Worm (Caenorhabditis elegans) whole organism, L4 larva: ENCODE results near the gene ZK353.4.

Source experiments
- D1046.2 ChIP-seq: fragments of 200-800 bp; sonication (Bioruptor generic); IDR thresholded peaks from 2 replicates; pipeline ENCODE4 v1.3.6; 2022; ENCODE audit warnings: missing genetic modification characterization, missing compliant biosample characterization
- F26F4.8 ChIP-seq: fragments of 200-800 bp; sonication (Bioruptor generic); conservative IDR thresholded peaks from 2 replicates; pipeline ENCODE4 v1.3.6; 2022; ENCODE audit warnings: missing genetic modification characterization, missing compliant biosample characterization
- F44E2.7 ChIP-seq: fragments of 200-800 bp; sonication (Bioruptor generic); IDR thresholded peaks from 2 replicates; pipeline ENCODE4 v2.1.2; 2022; ENCODE audit warnings: missing genetic modification characterization, missing compliant biosample characterization
- F49E8.2 ChIP-seq: sonication (generic microtip); optimal IDR thresholded peaks from 2 replicates; lab custom pipeline; 2016; ENCODE audit warnings: missing compliant biosample characterization, mild to moderate bottlenecking, missing genetic modification characterization, borderline replicate concordance
- R02D3.7 ChIP-seq: fragments of 150-350 bp; sonication (generic microtip); optimal IDR thresholded peaks from 3 replicates; lab custom pipeline; 2014; ENCODE audit warnings: missing biosample characterization, missing genetic modification characterization
- T20F7.1 ChIP-seq: fragments of 200-800 bp; sonication (Bioruptor generic); optimal IDR thresholded peaks from 2 replicates; lab custom pipeline; 2018; ENCODE audit warnings: mild to moderate bottlenecking, missing genetic modification characterization, missing compliant biosample characterization
- T26A8.4 ChIP-seq: fragments of 200-800 bp; sonication (Bioruptor generic); IDR thresholded peaks from 2 replicates; pipeline ENCODE4 v1.3.6; 2022; ENCODE audit warnings: missing genetic modification characterization, missing compliant biosample characterization
- Y105C5A.15 ChIP-seq: fragments of 200-800 bp; sonication (Bioruptor generic); IDR thresholded peaks from 2 replicates; pipeline ENCODE4 v1.3.6; 2022; ENCODE audit warnings: missing genetic modification characterization, missing compliant biosample characterization
- Y5F2A.4 ChIP-seq: fragments of 200-800 bp; sonication (Bioruptor generic); optimal IDR thresholded peaks from 2 replicates; lab custom pipeline; 2018; ENCODE audit warnings: mild to moderate bottlenecking, missing genetic modification characterization, missing compliant biosample characterization
- Y75B8A.6 ChIP-seq: fragments of 200-800 bp; sonication (Bioruptor generic); IDR thresholded peaks from 2 replicates; pipeline ENCODE4 v1.3.6; 2022; ENCODE audit warnings: missing genetic modification reagents, missing genetic modification characterization, missing compliant biosample characterization
- ZK337.2 ChIP-seq: fragments of 200-800 bp; sonication (Bioruptor generic); IDR thresholded peaks from 2 replicates; pipeline ENCODE4 v1.3.6; 2022; ENCODE audit warnings: missing genetic modification reagents, missing genetic modification characterization, missing compliant biosample characterization
- ZK546.5 ChIP-seq, 2 experiments: sonication (generic microtip); optimal IDR thresholded peaks; 2 replicates each; lab custom pipeline; 2017; ENCODE audit warnings: missing biosample characterization in 2 of 2, missing genetic modification characterization in 2 of 2
- ama-1 ChIP-seq: fragments of 150-350 bp; optimal IDR thresholded peaks from 2 replicates; lab custom pipeline; 2014; ENCODE audit warnings: inconsistent platforms, mixed read lengths
- arid-1 ChIP-seq: fragments of 200-800 bp; sonication (Bioruptor generic); conservative IDR thresholded peaks from 2 replicates; pipeline ENCODE4 v1.3.6; 2022; ENCODE audit warnings: missing genetic modification reagents, missing genetic modification characterization, missing compliant biosample characterization
- ceh-20 ChIP-seq: fragments of 200-800 bp; sonication (Bioruptor generic); IDR thresholded peaks from 2 replicates; pipeline ENCODE4 v1.3.6; 2022; ENCODE audit warnings: missing genetic modification reagents, missing genetic modification characterization, missing compliant biosample characterization
- ceh-28 ChIP-seq: fragments of 150-350 bp; optimal IDR thresholded peaks from 2 replicates; lab custom pipeline; 2014; ENCODE audit warnings: missing biosample characterization, missing genetic modification reagents, missing genetic modification characterization
- ceh-32 ChIP-seq: sonication (generic microtip); optimal IDR thresholded peaks from 2 replicates; lab custom pipeline; 2016; ENCODE audit warnings: mild to moderate bottlenecking, missing genetic modification characterization, missing compliant biosample characterization; ENCODE audit not compliant: poor library complexity
- ces-1 ChIP-seq: fragments of 150-350 bp; sonication (generic microtip); optimal IDR thresholded peaks from 4 replicates; lab custom pipeline; 2014; ENCODE audit warnings: missing biosample characterization, missing genetic modification reagents, missing genetic modification characterization
- cey-2 ChIP-seq: sonication (generic microtip); optimal IDR thresholded peaks from 3 replicates; lab custom pipeline; 2017; ENCODE audit warnings: missing genetic modification characterization, mild to moderate bottlenecking, missing compliant biosample characterization, antibody characterized with exemption, borderline replicate concordance; ENCODE audit not compliant: insufficient read depth
- daf-12 ChIP-seq: fragments of 150-350 bp; optimal IDR thresholded peaks from 2 replicates; lab custom pipeline; 2014; ENCODE audit warnings: missing biosample characterization, missing genetic modification reagents, missing genetic modification characterization
- dmd-9 ChIP-seq: fragments of 200-800 bp; sonication (Bioruptor generic); IDR thresholded peaks from 2 replicates; pipeline ENCODE4 v1.3.6; 2022; ENCODE audit warnings: missing genetic modification reagents, missing genetic modification characterization, missing compliant biosample characterization
- dpl-1 ChIP-seq: fragments of 150-350 bp; optimal IDR thresholded peaks from 2 replicates; lab custom pipeline; 2014; ENCODE audit warnings: missing biosample characterization, missing genetic modification reagents, missing genetic modification characterization
- dve-1 ChIP-seq: sonication (generic microtip); optimal IDR thresholded peaks from 2 replicates; lab custom pipeline; 2017; ENCODE audit warnings: antibody characterized with exemption, mild to moderate bottlenecking, missing genetic modification characterization, missing compliant biosample characterization; ENCODE audit not compliant: insufficient read depth
- egl-27 ChIP-seq: sonication (generic microtip); optimal IDR thresholded peaks from 3 replicates; lab custom pipeline; 2017; ENCODE audit warnings: missing biosample characterization, missing genetic modification reagents, missing genetic modification characterization
- egl-43 ChIP-seq: fragments of 200-800 bp; sonication (Bioruptor generic); IDR thresholded peaks from 2 replicates; pipeline ENCODE4 v1.3.6; 2022; ENCODE audit warnings: missing genetic modification reagents, missing genetic modification characterization, missing compliant biosample characterization
- fos-1 ChIP-seq: fragments of 150-350 bp; optimal IDR thresholded peaks from 2 replicates; lab custom pipeline; 2014; ENCODE audit warnings: missing biosample characterization, missing genetic modification characterization
- hlh-11 ChIP-seq: fragments of 200-800 bp; sonication (Bioruptor generic); optimal IDR thresholded peaks from 2 replicates; lab custom pipeline; 2018; ENCODE audit warnings: mild to moderate bottlenecking, missing genetic modification characterization, missing compliant biosample characterization
- lim-7 ChIP-seq: fragments of 200-800 bp; sonication (Bioruptor generic); IDR thresholded peaks from 2 replicates; pipeline ENCODE4 v1.3.6; 2022; ENCODE audit warnings: missing genetic modification characterization, missing compliant biosample characterization
- lin-1 ChIP-seq: fragments of 200-800 bp; sonication (Bioruptor generic); IDR thresholded peaks from 2 replicates; pipeline ENCODE4 v1.3.6; 2022; ENCODE audit warnings: missing genetic modification reagents, missing genetic modification characterization, missing compliant biosample characterization
- lin-29 ChIP-seq: fragments of 200-800 bp; sonication (Bioruptor generic); IDR thresholded peaks from 2 replicates; pipeline ENCODE4 v1.3.6; 2022; ENCODE audit warnings: missing genetic modification reagents, missing genetic modification characterization, missing compliant biosample characterization
- lin-38 ChIP-seq: fragments of 200-800 bp; sonication (Bioruptor generic); IDR thresholded peaks from 2 replicates; pipeline ENCODE4 v1.3.6; 2022; ENCODE audit warnings: missing genetic modification reagents, missing genetic modification characterization, missing compliant biosample characterization
- lsy-2 ChIP-seq, 2 experiments: fragments of 150-350 bp in 1 of 2; sonication (generic microtip) in 1 of 2; optimal IDR thresholded peaks; 2 replicates each; lab custom pipeline; 2014 to 2017; ENCODE audit warnings: missing biosample characterization in 2 of 2, missing genetic modification characterization in 2 of 2
- madf-9 ChIP-seq: fragments of 200-800 bp; sonication (Bioruptor generic); conservative IDR thresholded peaks from 2 replicates; pipeline ENCODE4 v1.3.6; 2022; ENCODE audit warnings: missing genetic modification reagents, missing genetic modification characterization, missing compliant biosample characterization
- mep-1 ChIP-seq: fragments of 150-350 bp; sonication (generic microtip); optimal IDR thresholded peaks from 3 replicates; lab custom pipeline; 2014; ENCODE audit warnings: missing biosample characterization, missing genetic modification characterization
- mes-2 ChIP-seq: sonication (generic microtip); optimal IDR thresholded peaks from 2 replicates; lab custom pipeline; 2016; ENCODE audit warnings: missing genotype, mild to moderate bottlenecking, missing genetic modification characterization, missing compliant biosample characterization; ENCODE audit not compliant: poor library complexity, severe bottlenecking
- nhr-10 ChIP-seq: fragments of 150-350 bp; optimal IDR thresholded peaks from 2 replicates; lab custom pipeline; 2014; ENCODE audit warnings: missing biosample characterization, missing genetic modification characterization
- nhr-102 ChIP-seq: sonication (generic microtip); optimal IDR thresholded peaks from 2 replicates; lab custom pipeline; 2016; ENCODE audit warnings: mild to moderate bottlenecking, missing genetic modification characterization, moderate library complexity, missing compliant biosample characterization
- nhr-28 ChIP-seq: fragments of 150-350 bp; optimal IDR thresholded peaks from 2 replicates; lab custom pipeline; 2014; ENCODE audit warnings: missing biosample characterization, missing genetic modification characterization
- nhr-41 ChIP-seq: fragments of 200-800 bp; sonication (Bioruptor generic); IDR thresholded peaks from 2 replicates; pipeline ENCODE4 v1.3.6; 2022; ENCODE audit warnings: missing genetic modification reagents, missing genetic modification characterization, missing compliant biosample characterization
- nhr-48 ChIP-seq: sonication (generic microtip); optimal IDR thresholded peaks from 2 replicates; lab custom pipeline; 2016; ENCODE audit warnings: mild to moderate bottlenecking, missing genetic modification characterization, missing compliant biosample characterization
- php-3 ChIP-seq: fragments of 200-800 bp; sonication (Bioruptor generic); IDR thresholded peaks from 2 replicates; pipeline ENCODE4 v1.3.6; 2022; ENCODE audit warnings: missing genetic modification reagents, missing genetic modification characterization, missing compliant biosample characterization
- saeg-2 ChIP-seq: fragments of 200-800 bp; sonication (Bioruptor generic); IDR thresholded peaks from 2 replicates; pipeline ENCODE4 v1.3.6; 2022; ENCODE audit warnings: missing genetic modification reagents, missing genetic modification characterization, missing compliant biosample characterization
- skn-1 ChIP-seq: fragments of 150-350 bp; optimal IDR thresholded peaks from 2 replicates; lab custom pipeline; 2014; ENCODE audit warnings: missing biosample characterization, missing genetic modification characterization
- snpc-4 ChIP-seq: fragments of 150-350 bp; optimal IDR thresholded peaks from 2 replicates; lab custom pipeline; 2014; ENCODE audit warnings: missing biosample characterization, missing genetic modification characterization
- unc-39 ChIP-seq: sonication (generic microtip); optimal IDR thresholded peaks from 2 replicates; lab custom pipeline; 2017; ENCODE audit warnings: missing biosample characterization, missing genetic modification characterization
- unc-62 ChIP-seq, 3 experiments: fragments of 150-350 bp in 1 of 3; sonication (generic microtip); optimal IDR thresholded peaks in 2 of 3; peaks in 1 of 3; 1 replicate in 1 of 3; 2 replicates in 2 of 3; lab custom pipeline; 2014 to 2017; ENCODE audit warnings: missing biosample characterization in 3 of 3, missing genetic modification characterization in 3 of 3, missing genetic modification reagents in 3 of 3, missing genotype in 1 of 3
- zip-2 ChIP-seq: fragments of 150-350 bp; optimal IDR thresholded peaks from 2 replicates; lab custom pipeline; 2014; ENCODE audit warnings: missing biosample characterization, missing genetic modification characterization
- ztf-11 ChIP-seq: fragments of 150-350 bp; optimal IDR thresholded peaks from 2 replicates; lab custom pipeline; 2014; ENCODE audit warnings: missing biosample characterization, missing genetic modification characterization

The ZK353.4 gene

DNA sequence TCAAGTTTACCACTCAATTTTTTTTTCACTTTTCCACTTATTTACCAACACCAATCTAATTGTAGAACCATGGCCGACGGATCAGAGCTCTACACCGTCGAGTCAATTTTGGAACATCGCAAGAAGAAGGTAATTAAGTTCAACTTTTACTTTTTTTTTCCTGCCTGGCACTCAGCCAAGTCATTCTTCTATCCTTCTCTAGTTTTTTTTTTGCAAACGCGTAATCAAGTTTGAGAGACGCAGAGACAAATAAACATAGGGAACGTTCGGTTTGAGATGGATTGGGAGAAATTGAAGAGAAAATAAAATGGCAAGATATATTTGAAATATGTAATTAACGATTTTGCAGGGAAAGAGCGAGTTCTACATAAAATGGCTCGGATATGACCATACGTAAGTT lies 36.8 kb upstream of the ZK353.4 start, which contains the start of gene cec-1 (continued):
- TF ChIP-seq ces-1: peak; percentile 57
- no peak for TF ChIP-seq unc-39
- peak; percentile 30 for TF ChIP-seq nhr-28 (tag; lab: Kevin White, UChicago)
- no peak for TF ChIP-seq ZK337.2 (GFP tag; lab: Robert Waterston, UW)

DNA sequence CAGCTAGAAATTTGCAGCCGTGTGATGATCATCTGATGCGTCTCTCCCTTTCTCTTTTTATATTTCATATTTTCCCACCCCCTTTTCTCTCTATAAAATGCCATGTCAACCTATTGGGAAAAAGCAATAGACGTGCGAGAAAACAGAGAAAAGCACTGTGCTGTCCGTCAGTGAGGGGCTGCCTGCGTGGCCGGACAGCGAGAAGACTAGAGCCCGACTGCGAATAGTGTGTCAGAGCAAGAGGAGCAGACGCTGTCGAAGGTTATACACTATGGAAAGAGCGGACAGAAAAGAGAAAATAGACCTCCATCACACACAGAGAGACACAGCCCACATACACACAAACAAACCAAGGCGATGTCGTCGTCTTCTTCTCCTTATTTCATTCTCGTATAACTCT lies 35.6 kb upstream of the ZK353.4 start:
- TF ChIP-seq egl-43 (GFP tag; lab: Robert Waterston, UW) (peak; percentile 76), hlh-11 (tag; lab: Kevin White, UChicago) (peak; percentile 89), ceh-32 (tag; lab: Kevin White, UChicago) (no peak), ztf-11 (tag; lab: Kevin White, UChicago) (no peak), nhr-28 (tag; lab: Kevin White, UChicago) (peak; percentile 87), skn-1 (tag; lab: Kevin White, UChicago) (no peak), snpc-4 (tag; lab: Kevin White, UChicago) (no peak), ceh-28 (tag; lab: Kevin White, UChicago) (no peak), ceh-20 (0 out of 2 replicates have a peak, but pooled peaks have one; percentile 9), nhr-102 (tag; lab: Kevin White, UChicago) (peak; percentile 66), cey-2 (no peak), lin-29 (GFP tag; lab: Robert Waterston, UW) (no peak), T20F7.1 (GFP tag; lab: Kevin White, UChicago) (peak; percentile 82), R02D3.7 (tag; lab: Kevin White, UChicago) (no peak), ama-1 (no peak), nhr-48 (tag; lab: Kevin White, UChicago) (no peak), lsy-2 (tag; optimal IDR thresholded peaks at IDR 0.05; lab: Kevin White, UChicago) (peak; percentile 64 to 81), lin-38 (GFP tag; lab: Robert Waterston, UW) (peak; percentile 38; the same call in 1 of the 2 replicates), unc-62 (GFP tag; optimal IDR thresholded peaks at IDR 0.05 in 1 of 2; lab: Kevin White, UChicago) (peak in 1 of 2 experiments; percentile 97), unc-62 (tag; optimal IDR thresholded peaks at IDR 0.05; lab: Kevin White, UChicago) (no peak), Y5F2A.4 (GFP tag; lab: Kevin White, UChicago) (no peak), Y75B8A.6 (GFP tag; lab: Robert Waterston, UW) (no peak), arid-1 (GFP tag; lab: Robert Waterston, UW) (peak; percentile 38; the same call in 1 of the 2 replicates), daf-12 (no peak), zip-2 (tag; lab: Kevin White, UChicago) (no peak), ces-1 (no peak), F49E8.2 (tag; lab: Kevin White, UChicago) (no peak), dmd-9 (GFP tag; lab: Robert Waterston, UW) (no peak), D1046.2 (GFP tag; lab: Robert Waterston, UW) (no peak), lin-1 (GFP tag; lab: Robert Waterston, UW) (0 out of 2 replicates have a peak, but pooled peaks have one; percentile 31), dve-1 (tag; lab: Kevin White, UChicago) (peak; percentile 90), mep-1 (peak; percentile 77), php-3 (GFP tag; lab: Robert Waterston, UW) (0 out of 2 replicates have a peak, but pooled peaks have one; percentile 6), T26A8.4 (peak; percentile 64), F26F4.8 (GFP tag; lab: Robert Waterston, UW) (no peak), Y105C5A.15 (GFP tag; lab: Robert Waterston, UW) (no peak), madf-9 (GFP tag; lab: Robert Waterston, UW) (no peak), egl-27 (tag; lab: Kevin White, UChicago) (no peak), ZK546.5 (tag; optimal IDR thresholded peaks at IDR 0.05; lab: Kevin White, UChicago) (no peak), lim-7 (GFP tag; lab: Robert Waterston, UW) (peak; percentile 49; the same call in 1 of the 2 replicates), nhr-10 (tag; lab: Kevin White, UChicago) (no peak), dpl-1 (peak; percentile 27), fos-1 (tag; lab: Kevin White, UChicago) (no peak), saeg-2 (GFP tag; lab: Robert Waterston, UW) (no peak), mes-2 (tag; lab: Kevin White, UChicago) (peak; percentile 79), nhr-41 (GFP tag; lab: Robert Waterston, UW) (0 out of 2 replicates have a peak, but pooled peaks have one; percentile 37), F44E2.7 (no peak)
